Worm (Caenorhabditis elegans) whole organism, young adult: ENCODE data around the gene C02B8.1.
A peak's percentile ranks its signal among the peaks of the same experiment; 100 is the strongest.

Source experiments
- Y79H2A.3 ChIP-seq: fragments of 200-800 bp; sonication (Bioruptor generic); conservative IDR thresholded peaks from 2 replicates; pipeline ENCODE4 v1.3.6; 2022; ENCODE audit warnings: missing genetic modification reagents, missing genetic modification characterization, missing compliant biosample characterization
- dox-1 ChIP-seq: fragments of 200-800 bp; sonication (Bioruptor generic); IDR thresholded peaks from 2 replicates; pipeline ENCODE4 v1.3.6; 2022; ENCODE audit warnings: missing genetic modification reagents, missing genetic modification characterization, missing compliant biosample characterization
- dpff-1 ChIP-seq: sonication (generic microtip); optimal IDR thresholded peaks from 2 replicates; lab custom pipeline; 2017; ENCODE audit warnings: mild to moderate bottlenecking, missing genetic modification characterization, missing compliant biosample characterization
- fkh-3 ChIP-seq: sonication (generic microtip); optimal IDR thresholded peaks from 2 replicates; lab custom pipeline; 2016; ENCODE audit warnings: mild to moderate bottlenecking, missing genetic modification characterization, missing compliant biosample characterization
- him-1 ChIP-seq: sonication (generic microtip); optimal IDR thresholded peaks from 2 replicates; lab custom pipeline; 2016; ENCODE audit warnings: missing genotype, missing genetic modification reagents, missing genetic modification characterization, missing compliant biosample characterization
- nhr-179 ChIP-seq: sonication (generic microtip); optimal IDR thresholded peaks from 2 replicates; lab custom pipeline; 2016; ENCODE audit warnings: mild to moderate bottlenecking, missing genetic modification characterization, missing compliant biosample characterization
- pbrm-1 ChIP-seq: fragments of 200-800 bp; sonication (Bioruptor generic); IDR thresholded peaks from 2 replicates; pipeline ENCODE4 v1.3.6; 2022; ENCODE audit warnings: missing genetic modification reagents, missing genetic modification characterization, missing compliant biosample characterization
- rec-8 ChIP-seq, 2 experiments: sonication (generic microtip); optimal IDR thresholded peaks; 2 replicates each; lab custom pipeline; 2016; ENCODE audit warnings: mild to moderate bottlenecking in 2 of 2, missing genetic modification characterization in 2 of 2, missing genetic modification reagents in 2 of 2, missing genotype in 2 of 2, missing biosample characterization in 1 of 2, missing compliant biosample characterization in 1 of 2, moderate library complexity in 1 of 2
- tbp1 ChIP-seq: fragments of 200-800 bp; sonication (Bioruptor generic); optimal IDR thresholded peaks from 2 replicates; lab custom pipeline; 2018; ENCODE audit warnings: mild to moderate bottlenecking, missing genetic modification characterization, missing compliant biosample characterization
- tbx-9 ChIP-seq: sonication (generic microtip); optimal IDR thresholded peaks from 2 replicates; lab custom pipeline; 2016; ENCODE audit warnings: borderline replicate concordance, missing genetic modification characterization, inconsistent platforms, missing compliant biosample characterization

ce11 chrX:8151409-8151808, 3.9 kb downstream of the C02B8.1 start:
- TF ChIP-seq tbx-9 (tag; lab: Kevin White, UChicago) (no peak), him-1 (peak; percentile 64), pbrm-1 (GFP tag; lab: Robert Waterston, UW) (no peak), fkh-3 (tag; lab: Kevin White, UChicago) (no peak), dpff-1 (no peak), nhr-179 (tag; lab: Kevin White, UChicago) (no peak), tbp1 (peak; percentile 85), Y79H2A.3 (GFP tag; lab: Robert Waterston, UW) (no peak), rec-8 (tag; optimal IDR thresholded peaks at IDR 0.05; lab: Kevin White, UChicago) (no peak), dox-1 (peak; percentile 50; the same call in 1 of the 2 replicates)
